Worm (Caenorhabditis elegans): ENCODE measurements around the gene srg-51.
"Not testable (repeated sequence)": the region's sequence is repeated elsewhere in the genome, so short reads cannot be mapped to it uniquely, and the experiment has no call there.

The srg-51 gene

DNA sequence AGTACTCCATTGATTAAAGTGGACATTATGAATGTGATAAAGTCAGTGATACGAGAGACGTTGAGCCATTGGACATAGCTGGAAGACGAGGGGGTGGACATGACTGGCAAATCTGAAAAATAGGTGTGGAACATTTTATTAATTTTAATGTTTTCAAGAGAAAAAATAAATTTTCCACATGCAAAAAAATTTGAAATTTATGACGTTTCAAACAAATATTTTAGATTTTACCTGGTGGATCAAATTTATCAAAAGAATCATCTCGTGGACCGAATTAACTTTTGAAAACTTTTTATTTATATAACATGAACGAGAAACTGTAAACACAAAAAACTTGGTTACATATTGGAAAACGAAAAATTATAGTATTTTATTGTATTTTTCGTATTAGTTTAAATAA is 6.4 kb upstream of the srg-51 start, which contains the start of gene str-78:
Gene str-78, minus strand, starts transcription at position 101 of the 400 bp plus-strand sequence.
- TF ChIP-seq ets-7 (tag; optimal IDR thresholded peaks at IDR 0.05) (no peak), ama-1 (optimal IDR thresholded peaks at IDR 0.05) (no peak), B0310.2 (tag; optimal IDR thresholded peaks at IDR 0.05) (no peak), pes-1 (GFP tag; IDR thresholded peaks at IDR 0.05) (no peak), hmbx-1 (tag; optimal IDR thresholded peaks at IDR 0.05) (no peak), tbx-11 (GFP tag; IDR thresholded peaks at IDR 0.05) (no peak), ceh-13 (GFP tag; optimal IDR thresholded peaks at IDR 0.05) (no peak), tbx-37 (GFP tag; conservative IDR thresholded peaks at IDR 0.05) (no peak), scrt-1 (GFP tag; IDR thresholded peaks at IDR 0.05) (no peak), aly-1 (tag; optimal IDR thresholded peaks at IDR 0.05) (no peak), hmg-4 (GFP tag; optimal IDR thresholded peaks at IDR 0.05) (no peak), ceh-36 (tag; optimal IDR thresholded peaks at IDR 0.05) (no peak), hnd-1 (tag; optimal IDR thresholded peaks at IDR 0.05) (no peak), flt-1 (GFP tag; IDR thresholded peaks at IDR 0.05) (no peak), sea-1 (GFP tag; conservative IDR thresholded peaks at IDR 0.05) (no peak), F13C5.2 (tag; optimal IDR thresholded peaks at IDR 0.05) (no peak)

DNA sequence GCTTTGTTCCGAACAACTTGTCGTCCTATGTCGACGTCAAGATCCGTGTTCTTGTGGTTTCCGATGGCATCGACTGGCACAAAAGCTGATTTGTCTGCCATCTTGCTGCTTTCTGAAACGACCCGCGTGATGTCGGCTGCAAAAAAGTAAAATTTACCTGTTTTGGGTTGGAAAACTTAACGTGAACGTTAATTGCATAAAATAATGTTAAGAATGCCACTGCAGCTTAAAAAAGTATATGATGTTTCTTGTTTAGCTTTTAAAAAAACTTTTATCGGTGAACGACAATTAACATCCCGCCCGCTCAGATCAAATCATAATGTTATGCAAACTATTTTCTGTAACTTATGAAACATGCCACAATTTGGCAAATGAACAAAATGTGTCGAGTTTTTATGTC is 6.8 kb downstream of the srg-51 start, which contains the start of gene M199.8:
Gene M199.8, minus strand, starts transcription at position 101 of the 400 bp plus-strand sequence.
- not testable (repeated sequence) for TF ChIP-seq sea-1 (GFP tag; conservative IDR thresholded peaks at IDR 0.05); hnd-1 (tag; optimal IDR thresholded peaks at IDR 0.05); flt-1 (GFP tag; IDR thresholded peaks at IDR 0.05)

DNA sequence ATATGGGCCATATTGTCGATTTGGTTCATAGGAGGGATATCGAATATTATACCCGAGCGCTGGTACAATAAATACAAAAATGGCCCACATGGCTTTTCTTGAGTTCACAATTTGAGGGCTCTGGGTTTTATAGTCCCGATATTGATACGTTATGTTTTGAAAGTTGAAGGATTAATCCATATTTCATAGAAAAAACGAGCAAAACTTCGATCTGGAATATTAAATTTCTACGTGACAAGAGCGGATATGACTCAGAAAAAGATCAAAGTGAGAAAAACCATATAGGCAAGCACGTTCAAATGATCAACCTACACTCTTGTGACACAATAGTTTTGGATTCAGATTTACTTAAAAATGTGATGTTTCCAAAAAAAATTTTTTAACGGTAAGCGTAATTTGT is 9.0 kb downstream of the srg-51 start, which contains the start of gene col-135:
Gene col-135, minus strand, starts transcription at position 101 of the 400 bp plus-strand sequence.
- TF ChIP-seq aly-1 (tag; optimal IDR thresholded peaks at IDR 0.05) (no peak), hmg-4 (GFP tag; optimal IDR thresholded peaks at IDR 0.05) (no peak), ceh-13 (GFP tag; optimal IDR thresholded peaks at IDR 0.05) (no peak), tra-4 (tag; optimal IDR thresholded peaks at IDR 0.05) (no peak)

DNA sequence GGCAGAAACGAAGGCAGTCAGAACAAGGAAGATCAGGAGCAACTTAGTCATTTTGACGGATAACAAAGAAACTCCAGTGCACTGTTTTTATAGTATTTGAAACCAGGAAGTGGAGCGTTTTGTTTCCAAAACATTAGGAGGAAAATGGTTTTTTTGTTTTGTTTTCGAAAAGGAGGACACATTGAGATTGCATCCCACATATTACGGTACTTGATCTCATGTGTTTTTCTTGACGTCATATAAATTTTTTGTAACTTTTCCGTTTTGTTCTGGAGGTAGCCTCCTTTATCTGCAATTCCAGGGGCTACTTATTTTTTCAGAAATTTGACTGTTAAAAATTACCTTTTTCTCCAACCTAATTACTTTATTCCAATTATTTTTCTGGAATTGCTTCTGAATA is 13.0 kb downstream of the srg-51 start, which contains the start of gene M199.9:
Gene M199.9, minus strand, starts transcription at position 101 of the 400 bp plus-strand sequence.
- TF ChIP-seq hnd-1 (tag; optimal IDR thresholded peaks at IDR 0.05) (no peak), ceh-36 (tag; optimal IDR thresholded peaks at IDR 0.05) (no peak), aly-1 (tag; optimal IDR thresholded peaks at IDR 0.05) (no peak), scrt-1 (GFP tag; IDR thresholded peaks at IDR 0.05) (no peak), ama-1 (optimal IDR thresholded peaks at IDR 0.05) (no peak)

DNA sequence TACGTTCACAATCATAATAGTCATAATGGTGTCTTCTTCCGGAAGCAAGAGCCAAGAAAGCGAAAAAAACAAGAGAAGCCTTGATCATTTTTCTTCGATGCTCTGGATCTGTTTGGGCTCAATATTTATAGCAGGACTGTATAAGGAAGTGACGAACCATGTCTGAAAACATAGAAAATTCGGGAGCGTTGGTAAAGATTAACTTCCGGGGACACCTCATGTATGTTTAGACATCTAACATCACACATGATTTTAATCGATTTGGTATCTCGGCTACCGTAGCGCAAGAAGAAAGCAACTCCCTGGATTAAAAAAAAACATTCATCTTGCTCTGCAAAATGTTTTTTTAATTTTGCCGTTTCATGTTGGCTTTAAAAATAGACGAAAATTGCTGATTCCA is 14.7 kb downstream of the srg-51 start, which contains the start of gene clec-190:
Gene clec-190, minus strand, starts transcription at position 101 of the 400 bp plus-strand sequence.
- no peak for TF ChIP-seq aly-1 (tag; optimal IDR thresholded peaks at IDR 0.05)
- no peak for TF ChIP-seq scrt-1 (GFP tag; IDR thresholded peaks at IDR 0.05)
- TF ChIP-seq tra-4 (tag; optimal IDR thresholded peaks at IDR 0.05), result no peak
- TF ChIP-seq ets-7 (tag; optimal IDR thresholded peaks at IDR 0.05), result no peak
- no peak for TF ChIP-seq F13C5.2 (tag; optimal IDR thresholded peaks at IDR 0.05)
- no peak for TF ChIP-seq hmg-4 (GFP tag; optimal IDR thresholded peaks at IDR 0.05)
- no peak for TF ChIP-seq ceh-36 (tag; optimal IDR thresholded peaks at IDR 0.05)
- no peak for TF ChIP-seq B0310.2 (tag; optimal IDR thresholded peaks at IDR 0.05)

DNA sequence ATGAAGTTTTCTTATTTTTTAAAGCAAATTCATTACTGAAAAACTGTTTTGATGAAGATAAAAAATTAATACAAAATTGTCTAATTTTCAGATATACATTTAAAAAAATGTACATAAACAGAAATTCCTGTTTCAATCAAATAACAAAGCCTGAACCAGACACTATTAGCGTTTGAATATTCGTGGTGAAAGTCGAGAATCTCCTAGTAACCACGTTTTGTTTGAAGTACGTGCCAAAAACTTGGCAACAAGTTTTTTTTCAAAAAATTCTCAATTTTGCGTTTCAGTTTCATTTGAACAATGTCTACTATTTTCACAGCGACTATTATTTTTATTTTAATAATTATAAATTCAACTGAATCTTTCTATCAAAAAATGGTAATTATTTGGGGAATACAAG is 17.9 kb downstream of the srg-51 start, which contains the start of gene M199.7:
Gene M199.7, plus strand, starts transcription at position 301 of the 400 bp plus-strand sequence.
- TF ChIP-seq tbx-11 (GFP tag; IDR thresholded peaks at IDR 0.05) (no peak), B0310.2 (tag; optimal IDR thresholded peaks at IDR 0.05) (no peak), hmg-4 (GFP tag; optimal IDR thresholded peaks at IDR 0.05) (no peak), aly-1 (tag; optimal IDR thresholded peaks at IDR 0.05) (no peak), scrt-1 (GFP tag; IDR thresholded peaks at IDR 0.05) (no peak)

DNA sequence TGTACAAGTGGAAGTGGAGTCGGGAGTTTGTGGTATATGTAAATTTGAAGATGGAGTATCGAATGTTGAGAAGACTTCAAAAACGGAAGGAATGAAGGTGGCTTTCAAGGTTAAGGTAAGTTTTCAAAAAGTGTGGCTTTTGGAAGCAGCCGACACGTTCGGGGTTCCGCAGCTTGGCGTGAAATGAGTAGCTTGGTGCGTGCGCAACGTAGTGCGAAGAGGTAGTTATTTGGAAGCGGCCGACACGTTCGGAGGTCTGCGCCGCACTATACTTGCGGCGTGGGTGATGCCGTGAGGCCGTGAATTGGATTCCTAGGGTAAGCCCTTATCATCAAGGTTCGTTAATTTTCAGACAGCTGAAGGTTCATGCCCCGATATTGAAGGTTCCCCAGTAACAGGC is 20.0 kb downstream of the srg-51 start, which contains the start of gene clec-189:
Gene clec-189, plus strand, starts transcription at position 92 of the 400 bp plus-strand sequence.
- no peak for TF ChIP-seq hmbx-1 (tag; optimal IDR thresholded peaks at IDR 0.05)
- no peak for TF ChIP-seq ama-1 (optimal IDR thresholded peaks at IDR 0.05)
- no peak for TF ChIP-seq scrt-1 (GFP tag; IDR thresholded peaks at IDR 0.05)
- no peak for TF ChIP-seq pes-1 (GFP tag; IDR thresholded peaks at IDR 0.05)
- no peak for TF ChIP-seq ets-7 (tag; optimal IDR thresholded peaks at IDR 0.05)
- TF ChIP-seq tra-4 (tag; optimal IDR thresholded peaks at IDR 0.05), result no peak
- TF ChIP-seq flt-1 (GFP tag; IDR thresholded peaks at IDR 0.05), result no peak
- no peak for TF ChIP-seq sea-1 (GFP tag; conservative IDR thresholded peaks at IDR 0.05)
- no peak for TF ChIP-seq aly-1 (tag; optimal IDR thresholded peaks at IDR 0.05)
- TF ChIP-seq tbx-37 (GFP tag; conservative IDR thresholded peaks at IDR 0.05), result no peak
- no peak for TF ChIP-seq ceh-13 (GFP tag; optimal IDR thresholded peaks at IDR 0.05)
- no peak for TF ChIP-seq F13C5.2 (tag; optimal IDR thresholded peaks at IDR 0.05)
- no peak for TF ChIP-seq B0310.2 (tag; optimal IDR thresholded peaks at IDR 0.05)
- TF ChIP-seq ceh-36 (tag; optimal IDR thresholded peaks at IDR 0.05), result no peak
- no peak for TF ChIP-seq hmg-4 (GFP tag; optimal IDR thresholded peaks at IDR 0.05)
- no peak for TF ChIP-seq hnd-1 (tag; optimal IDR thresholded peaks at IDR 0.05)
- no peak for TF ChIP-seq tbx-11 (GFP tag; IDR thresholded peaks at IDR 0.05)

DNA sequence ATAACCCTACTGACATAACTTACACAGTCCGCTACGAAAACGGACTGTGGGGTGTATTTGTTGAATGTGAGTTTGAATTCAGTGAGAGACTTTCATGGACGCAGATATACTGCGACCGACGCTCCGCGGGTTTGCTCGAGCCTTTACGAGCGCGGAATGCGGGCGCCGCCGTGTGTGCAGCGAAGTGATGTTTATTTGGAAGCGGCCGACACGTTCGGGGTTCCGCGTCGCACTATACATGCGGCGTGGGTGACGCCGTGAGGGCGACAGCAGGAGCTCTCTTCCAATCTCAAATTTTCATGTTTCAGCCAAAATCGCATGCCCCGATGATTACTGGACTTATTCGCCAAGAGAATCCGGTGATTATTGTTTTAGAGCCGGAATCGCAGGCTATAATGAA is 21.5 kb downstream of the srg-51 start:
- TF ChIP-seq B0310.2 (tag; optimal IDR thresholded peaks at IDR 0.05), result no peak
- no peak for TF ChIP-seq ama-1 (optimal IDR thresholded peaks at IDR 0.05)
- TF ChIP-seq sea-1 (GFP tag; conservative IDR thresholded peaks at IDR 0.05), result no peak
- no peak for TF ChIP-seq tbx-11 (GFP tag; IDR thresholded peaks at IDR 0.05)
- no peak for TF ChIP-seq hmg-4 (GFP tag; optimal IDR thresholded peaks at IDR 0.05)
- TF ChIP-seq tra-4 (tag; optimal IDR thresholded peaks at IDR 0.05), result no peak
- TF ChIP-seq F13C5.2 (tag; optimal IDR thresholded peaks at IDR 0.05), result no peak
- TF ChIP-seq ceh-13 (GFP tag; optimal IDR thresholded peaks at IDR 0.05), result no peak
- TF ChIP-seq ets-7 (tag; optimal IDR thresholded peaks at IDR 0.05), result no peak
- TF ChIP-seq pes-1 (GFP tag; IDR thresholded peaks at IDR 0.05), result no peak
- no peak for TF ChIP-seq ceh-36 (tag; optimal IDR thresholded peaks at IDR 0.05)
- TF ChIP-seq hnd-1 (tag; optimal IDR thresholded peaks at IDR 0.05), result no peak
- no peak for TF ChIP-seq flt-1 (GFP tag; IDR thresholded peaks at IDR 0.05)
- no peak for TF ChIP-seq scrt-1 (GFP tag; IDR thresholded peaks at IDR 0.05)
- no peak for TF ChIP-seq tbx-37 (GFP tag; conservative IDR thresholded peaks at IDR 0.05)
- no peak for TF ChIP-seq aly-1 (tag; optimal IDR thresholded peaks at IDR 0.05)
